Worm (Caenorhabditis elegans) whole organism, midembryonic: ENCODE data around the gene nas-12.

Source experiments
- cog-1 ChIP-seq: sonication (generic microtip); optimal IDR thresholded peaks from 2 replicates; lab custom pipeline; 2016; ENCODE audit warnings: missing genetic modification characterization, missing compliant biosample characterization
- flt-1 ChIP-seq: fragments of 200-800 bp; sonication (Bioruptor generic); IDR thresholded peaks from 2 replicates; pipeline ENCODE4 v1.3.6; 2022; ENCODE audit warnings: missing genetic modification characterization, missing compliant biosample characterization
- klf-2 ChIP-seq: fragments of 200-800 bp; sonication (Bioruptor generic); conservative IDR thresholded peaks from 2 replicates; pipeline ENCODE4 v1.3.6; 2022; ENCODE audit warnings: missing genetic modification reagents, missing genetic modification characterization, missing compliant biosample characterization
- med-1 ChIP-seq: sonication (generic microtip); optimal IDR thresholded peaks from 2 replicates; lab custom pipeline; 2017; ENCODE audit warnings: missing genetic modification characterization, mild to moderate bottlenecking, missing compliant biosample characterization, antibody characterized with exemption, missing genetic modification reagents; ENCODE audit not compliant: insufficient read depth
- ref-1 ChIP-seq: fragments of 200-800 bp; sonication (Bioruptor generic); conservative IDR thresholded peaks from 2 replicates; pipeline ENCODE4 v1.3.6; 2022; ENCODE audit warnings: missing genetic modification reagents, missing genetic modification characterization, missing compliant biosample characterization
- ztf-23 ChIP-seq: fragments of 200-800 bp; sonication (Bioruptor generic); IDR thresholded peaks from 2 replicates; pipeline ENCODE4 v1.3.6; 2022; ENCODE audit warnings: missing genetic modification reagents, missing genetic modification characterization, missing compliant biosample characterization
- ztf-29 ChIP-seq: fragments of 200-800 bp; sonication (Bioruptor generic); IDR thresholded peaks from 2 replicates; pipeline ENCODE4 v1.3.6; 2022; ENCODE audit warnings: missing genetic modification reagents, missing genetic modification characterization, missing compliant biosample characterization

DNA sequence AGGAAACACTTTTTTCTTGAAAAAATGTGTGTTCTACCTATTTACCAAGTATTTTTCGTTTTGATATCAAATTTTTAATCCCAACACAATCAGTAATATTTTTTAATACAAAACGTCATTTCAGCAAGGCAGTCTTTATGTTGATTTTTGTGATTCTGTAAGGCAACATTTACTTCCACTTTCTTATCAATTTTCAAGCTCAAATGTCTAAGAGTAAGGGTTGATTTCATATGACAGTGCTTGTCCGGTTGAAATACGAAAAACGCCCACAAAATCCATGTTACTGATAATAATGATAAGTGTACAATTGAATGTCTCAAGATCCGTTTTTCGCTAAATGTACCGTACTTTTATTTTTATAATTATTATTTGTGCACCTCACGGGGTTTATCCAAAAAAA lies 12.3 kb downstream of the nas-12 start:
- TF ChIP-seq med-1 (GFP tag; lab: Kevin White, UChicago) (no peak), cog-1 (tag; lab: Kevin White, UChicago) (no peak), ztf-23 (GFP tag; lab: Robert Waterston, UW) (no peak), klf-2 (no peak), flt-1 (GFP tag; lab: Robert Waterston, UW) (no peak), ref-1 (no peak), ztf-29 (GFP tag; lab: Robert Waterston, UW) (no peak)
